Fruit fly (Drosophila melanogaster): ENCODE data around the gene CG1275.
A peak's percentile ranks its signal among the peaks of the same experiment; 100 is the strongest.

CG1275 gene

DNA sequence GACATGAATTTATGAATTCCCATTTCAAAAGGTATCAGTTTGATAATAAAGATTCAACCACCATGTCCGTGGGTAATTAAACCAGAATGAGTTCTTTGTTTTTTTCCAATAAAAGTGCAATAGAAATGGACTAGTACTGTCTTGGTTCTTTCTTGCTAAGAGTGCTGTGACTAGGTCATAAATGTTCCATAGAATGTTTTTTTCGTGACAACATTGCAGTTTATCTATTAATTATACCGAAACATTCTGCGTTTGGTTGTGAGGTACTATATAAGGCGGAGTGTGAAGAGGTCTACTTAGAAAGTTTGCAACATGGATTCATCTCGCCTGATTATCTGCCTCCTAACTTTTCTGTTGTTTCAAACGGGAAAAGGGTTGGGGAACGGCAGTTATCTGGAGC lies 10.3 kb upstream of the CG1275 start, which contains the start of gene obst-I:
obst-I (plus strand) TSS at position 301 of the 400 bp plus-strand sequence.
- TF ChIP-seq pdm3 (GFP tag; optimal IDR thresholded peaks at IDR 0.05) (no peak), Sox102F (GFP tag; optimal IDR thresholded peaks at IDR 0.05) (no peak), Lpt (GFP tag; optimal IDR thresholded peaks at IDR 0.05) (no peak)

DNA sequence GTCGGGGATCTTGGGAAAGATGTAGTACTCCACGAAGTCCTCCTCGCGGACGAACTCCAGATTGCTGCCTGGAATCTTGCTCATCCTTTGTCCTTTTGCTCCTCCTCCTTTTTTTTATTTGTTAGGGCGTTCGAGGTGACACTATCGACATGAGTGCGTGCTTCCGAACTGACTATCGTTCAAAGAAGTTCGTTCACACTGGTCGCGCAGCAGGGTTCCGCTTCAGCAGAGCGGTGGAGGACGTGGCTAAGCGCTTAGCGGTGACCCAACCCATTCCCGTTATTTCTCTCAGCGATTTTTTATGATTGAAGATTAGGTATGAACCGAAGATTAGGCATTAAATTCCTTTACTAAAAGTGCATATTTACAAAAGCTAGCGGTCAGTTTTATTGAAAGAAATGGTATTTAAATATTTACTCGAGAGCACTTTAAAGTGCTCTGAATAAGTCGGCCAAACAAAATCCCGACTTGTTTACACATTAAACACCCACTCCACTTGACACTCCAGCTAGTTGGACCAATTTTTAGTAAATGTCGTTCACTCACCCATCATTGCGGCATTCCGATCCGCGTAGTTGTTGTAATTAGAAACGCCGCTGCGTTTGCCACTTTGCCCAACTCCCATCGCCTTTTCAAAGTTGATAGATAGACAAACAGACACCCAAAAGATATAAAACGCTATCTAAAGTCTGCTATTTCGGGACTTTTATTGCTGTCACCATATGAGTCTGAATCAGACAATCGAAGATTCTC lies 8.6 kb upstream of the CG1275 start, which contains the start of the genes ecd and CG13806:
ecd (minus strand) TSS at position 166 of the 753 bp plus-strand sequence.
CG13806 (plus strand) TSS at position 703 of the 753 bp plus-strand sequence.
- peak; percentile 26 for TF ChIP-seq svp (GFP tag)
- TF ChIP-seq ss (GFP tag; optimal IDR thresholded peaks at IDR 0.05), result no peak
- TF ChIP-seq Hr4 (GFP tag; optimal IDR thresholded peaks at IDR 0.05), result no peak
- TF ChIP-seq CG6276 (GFP tag; optimal IDR thresholded peaks at IDR 0.05), result no peak
- TF ChIP-seq CG6808 (GFP tag; optimal IDR thresholded peaks at IDR 0.05), result no peak
- TF ChIP-seq topi (GFP tag; optimal IDR thresholded peaks at IDR 0.05), result no peak
- peak; percentile 36; the same call in 1 of the 3 replicates for TF ChIP-seq eg (GFP tag; IDR thresholded peaks at IDR 0.05)
- no peak for TF ChIP-seq fd59A (GFP tag; optimal IDR thresholded peaks at IDR 0.05)
- TF ChIP-seq lz (GFP tag; optimal IDR thresholded peaks at IDR 0.05), result peak; percentile 30
- TF ChIP-seq acj6 (GFP tag; optimal IDR thresholded peaks at IDR 0.05), result no peak
- TF ChIP-seq CG34406 (GFP tag; optimal IDR thresholded peaks at IDR 0.05), result no peak
- no peak for TF ChIP-seq CG1621 (tag; optimal IDR thresholded peaks at IDR 0.05)
- TF ChIP-seq CG31627 (GFP tag; optimal IDR thresholded peaks at IDR 0.05), result peak; percentile 18
- TF ChIP-seq CG3919 (GFP tag; optimal IDR thresholded peaks at IDR 0.05), result no peak
- TF ChIP-seq fkh (GFP tag; optimal IDR thresholded peaks at IDR 0.05), result peak; percentile 67
- peak; percentile 25 for TF ChIP-seq Hr39 (GFP tag; optimal IDR thresholded peaks at IDR 0.05)
- peak; percentile 2 for TF ChIP-seq cyc (GFP tag; optimal IDR thresholded peaks at IDR 0.05)
- TF ChIP-seq CG11294 (GFP tag; IDR thresholded peaks at IDR 0.05), result no peak; the same call in 1 of the 2 replicates
- TF ChIP-seq CG6792 (GFP tag; optimal IDR thresholded peaks at IDR 0.05), result no peak
- no peak for TF ChIP-seq CG32006 (GFP tag; optimal IDR thresholded peaks at IDR 0.05)
- peak; percentile 15 for TF ChIP-seq esn (GFP tag; optimal IDR thresholded peaks at IDR 0.05)
- no peak for TF ChIP-seq CG8632 (GFP tag; optimal IDR thresholded peaks at IDR 0.05)
- TF ChIP-seq Sox14 (GFP tag; optimal IDR thresholded peaks at IDR 0.05), result peak; percentile 87

DNA sequence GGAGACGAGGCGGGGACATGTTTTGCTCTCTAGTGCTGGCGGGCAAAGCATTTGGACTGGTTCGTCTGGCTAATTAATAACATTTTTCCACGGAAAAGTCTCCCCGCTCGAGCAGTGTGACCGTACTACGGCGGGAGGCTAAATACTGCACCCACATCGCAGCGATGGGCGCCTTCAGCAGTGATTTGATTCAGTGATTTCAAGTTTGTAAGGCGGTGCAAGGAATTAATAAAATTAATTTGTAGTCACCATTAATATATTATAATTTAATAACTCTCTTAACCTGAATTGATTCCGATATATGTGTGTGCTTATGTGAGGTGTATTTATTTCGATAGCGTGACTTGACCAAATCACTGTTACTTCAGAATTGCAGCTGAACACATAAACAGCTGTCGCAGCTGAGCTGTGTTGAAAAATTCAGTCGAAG lies 5.3 kb upstream of the CG1275 start, which contains the start of the genes oxt and CG13807:
oxt (minus strand) TSS at position 150 of the 430 bp plus-strand sequence.
CG13807 (plus strand) TSS at position 405 of the 430 bp plus-strand sequence.
- TF ChIP-seq topi (GFP tag; optimal IDR thresholded peaks at IDR 0.05), result peak; percentile 83
- peak; percentile 84 for TF ChIP-seq cyc (GFP tag; optimal IDR thresholded peaks at IDR 0.05)
- TF ChIP-seq fd59A (GFP tag; optimal IDR thresholded peaks at IDR 0.05), result peak; percentile 76
- TF ChIP-seq CG7368 (GFP tag; optimal IDR thresholded peaks at IDR 0.05), result peak; percentile 72
- peak; percentile 87 for TF ChIP-seq pdm3 (GFP tag; optimal IDR thresholded peaks at IDR 0.05)
- TF ChIP-seq Ets21C (GFP tag; optimal IDR thresholded peaks at IDR 0.05), result peak; percentile 78
- TF ChIP-seq CG11762 (GFP tag; optimal IDR thresholded peaks at IDR 0.05; ENCODE audit: insufficient read depth), result peak; percentile 65
- no peak for TF ChIP-seq Hr38 (GFP tag; optimal IDR thresholded peaks at IDR 0.05)
- TF ChIP-seq eg (GFP tag; IDR thresholded peaks at IDR 0.05), result peak; percentile 90
- TF ChIP-seq CG34406 (GFP tag; optimal IDR thresholded peaks at IDR 0.05), result peak; percentile 86
- peak; percentile 96 for TF ChIP-seq Eip78C (GFP tag)
- TF ChIP-seq CG1621 (tag; optimal IDR thresholded peaks at IDR 0.05), result peak; percentile 81
- TF ChIP-seq OdsH (GFP tag; optimal IDR thresholded peaks at IDR 0.05), result peak; percentile 88
- TF ChIP-seq CG16779 (tag; optimal IDR thresholded peaks at IDR 0.05), result peak; percentile 37
- no peak for TF ChIP-seq fd85E (GFP tag; optimal IDR thresholded peaks at IDR 0.05)
- TF ChIP-seq CG32006 (GFP tag; optimal IDR thresholded peaks at IDR 0.05), result peak; percentile 89
- TF ChIP-seq Met (GFP tag; optimal IDR thresholded peaks at IDR 0.05), result peak; percentile 81
- peak; percentile 85 for TF ChIP-seq Sox15 (GFP tag; optimal IDR thresholded peaks at IDR 0.05)
- peak; percentile 59 for TF ChIP-seq spab (GFP tag; optimal IDR thresholded peaks at IDR 0.05)
- peak; percentile 81 for TF ChIP-seq CG31627 (GFP tag; optimal IDR thresholded peaks at IDR 0.05)
- TF ChIP-seq CG6276 (GFP tag; optimal IDR thresholded peaks at IDR 0.05), result no peak
- peak; percentile 94 for TF ChIP-seq CG6163 (GFP tag; IDR thresholded peaks at IDR 0.05)
- TF ChIP-seq Lpt (GFP tag; optimal IDR thresholded peaks at IDR 0.05), result peak; percentile 70
- peak in 1 of 2 experiments; percentile 80 for TF ChIP-seq ss (GFP tag; optimal IDR thresholded peaks at IDR 0.05)
- peak; percentile 87 for TF ChIP-seq net (GFP tag; optimal IDR thresholded peaks at IDR 0.05)
- peak; percentile 81 for TF ChIP-seq CG15336 (GFP tag; IDR thresholded peaks at IDR 0.05)
- TF ChIP-seq dsx (GFP tag; optimal IDR thresholded peaks at IDR 0.05; ENCODE audit: poor library complexity, severe bottlenecking), result peak; percentile 81
- TF ChIP-seq CG6808 (GFP tag; optimal IDR thresholded peaks at IDR 0.05), result peak; percentile 74
- peak; percentile 80 for TF ChIP-seq CG8319 (GFP tag; optimal IDR thresholded peaks at IDR 0.05)
- TF ChIP-seq CG11902 (GFP tag; optimal IDR thresholded peaks at IDR 0.05), result peak; percentile 77
- peak; percentile 84 for TF ChIP-seq CG11294 (GFP tag; IDR thresholded peaks at IDR 0.05)
- TF ChIP-seq Sox14 (GFP tag; optimal IDR thresholded peaks at IDR 0.05), result peak; percentile 85
- peak; percentile 7 for TF ChIP-seq CG6854 (GFP tag; optimal IDR thresholded peaks at IDR 0.05)
- peak; percentile 80 for TF ChIP-seq Hr39 (GFP tag; optimal IDR thresholded peaks at IDR 0.05)
